Worm (Caenorhabditis elegans): Measurements from ENCODE around the gene Y17D7C.6.

The Y17D7C.6 gene

ce11 chrV:18737646-18738045 is 28.0 kb downstream of the Y17D7C.6 start:
- TF ChIP-seq fos-1 (tag; optimal IDR thresholded peaks at IDR 0.05), result no peak

- TF ChIP-seq ama-1 (optimal IDR thresholded peaks at IDR 0.05), result no peak
- TF ChIP-seq sma-3 (GFP tag; optimal IDR thresholded peaks at IDR 0.05), result no peak
- no peak for TF ChIP-seq elt-3 (tag; optimal IDR thresholded peaks at IDR 0.05)
- TF ChIP-seq snpc-4 (tag; optimal IDR thresholded peaks at IDR 0.05), result no peak
- TF ChIP-seq nhr-12 (tag; optimal IDR thresholded peaks at IDR 0.05), result no peak
- no peak for TF ChIP-seq nhr-25 (tag; optimal IDR thresholded peaks at IDR 0.05)
- TF ChIP-seq blmp-1 (tag; optimal IDR thresholded peaks at IDR 0.05; ENCODE audit: insufficient read depth), result no peak
- TF ChIP-seq fos-1 (tag; optimal IDR thresholded peaks at IDR 0.05), result no peak
- TF ChIP-seq ztf-1 (GFP tag; conservative IDR thresholded peaks at IDR 0.05), result no peak
- no peak for TF ChIP-seq F13H6.1 (tag; optimal IDR thresholded peaks at IDR 0.05)
- TF ChIP-seq ZK546.5 (tag; optimal IDR thresholded peaks at IDR 0.05), result no peak
- TF ChIP-seq lin-39 (tag; optimal IDR thresholded peaks at IDR 0.05), result no peak
- TF ChIP-seq ceh-16 (tag; optimal IDR thresholded peaks at IDR 0.05), result no peak
- no peak for TF ChIP-seq skn-1 (tag; optimal IDR thresholded peaks at IDR 0.05)
- TF ChIP-seq sem-4 (tag; optimal IDR thresholded peaks at IDR 0.05), result no peak
- TF ChIP-seq dmd-4 (tag; optimal IDR thresholded peaks at IDR 0.05), result no peak
- no peak for TF ChIP-seq ztf-11 (tag; optimal IDR thresholded peaks at IDR 0.05)
- TF ChIP-seq C34F6.9 (tag; optimal IDR thresholded peaks at IDR 0.05), result no peak
- TF ChIP-seq unc-39 (tag; optimal IDR thresholded peaks at IDR 0.05), result no peak
Observed at ce11 chrV:18742108-18742507, 32.5 kb downstream of the Y17D7C.6 start, which contains the start of gene clec-250. Gene clec-250, minus strand, starts transcription at chrV:18742208.

- TF ChIP-seq blmp-1 (tag; optimal IDR thresholded peaks at IDR 0.05; ENCODE audit: insufficient read depth) (no peak), C34F6.9 (tag; optimal IDR thresholded peaks at IDR 0.05) (no peak), sem-4 (tag; optimal IDR thresholded peaks at IDR 0.05) (no peak), lin-11 (tag; optimal IDR thresholded peaks at IDR 0.05) (no peak), skn-1 (tag; optimal IDR thresholded peaks at IDR 0.05) (no peak), elt-1 (tag; optimal IDR thresholded peaks at IDR 0.05) (no peak), dmd-4 (tag; optimal IDR thresholded peaks at IDR 0.05) (no peak), unc-39 (tag; optimal IDR thresholded peaks at IDR 0.05) (no peak), R02D3.7 (tag; optimal IDR thresholded peaks at IDR 0.05) (no peak), ztf-4 (tag; optimal IDR thresholded peaks at IDR 0.05) (no peak)
Observed at ce11 chrV:18746937-18747660, 37.5 kb downstream of the Y17D7C.6 start, which contains the start of gene clec-251. Gene clec-251, minus strand, starts transcription at chrV:18746987.

DNA sequence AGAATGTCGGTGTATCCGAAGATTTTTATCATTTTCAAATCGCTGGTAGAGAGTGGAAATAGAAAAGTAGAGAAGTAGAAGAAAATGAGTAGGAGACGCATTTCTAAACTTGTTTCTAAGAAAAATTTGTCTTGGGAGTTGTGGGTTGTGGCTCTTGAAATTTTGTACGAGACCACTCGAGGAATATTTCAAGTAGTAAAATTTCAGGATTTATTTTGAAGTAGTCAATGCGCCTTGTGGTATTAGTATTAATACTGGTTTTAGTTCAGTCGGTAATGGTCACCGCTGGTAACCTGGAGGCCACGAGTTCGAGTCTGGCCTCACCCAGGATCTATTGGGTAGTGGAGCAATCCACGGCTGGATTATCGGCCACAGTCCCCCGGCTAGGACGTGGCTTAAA is 39.1 kb downstream of the Y17D7C.6 start, which contains the start of gene clec-252:
Gene clec-252, minus strand, starts transcription at position 101 of the 400 bp plus-strand sequence.
- TF ChIP-seq C34F6.9 (tag; optimal IDR thresholded peaks at IDR 0.05), result no peak
- TF ChIP-seq sem-4 (tag; optimal IDR thresholded peaks at IDR 0.05), result no peak
- no peak for TF ChIP-seq sma-3 (GFP tag; optimal IDR thresholded peaks at IDR 0.05)

ce11 chrV:18750445-18750844 is 40.8 kb downstream of the Y17D7C.6 start, which contains the start of the genes F11D11.21 and F11D11.12:
Gene F11D11.21, minus strand, starts transcription at chrV:18750545.
Gene F11D11.12, minus strand, starts transcription at chrV:18750682.
- TF ChIP-seq blmp-1 (tag; optimal IDR thresholded peaks at IDR 0.05; ENCODE audit: insufficient read depth) (no peak), lin-39 (tag; optimal IDR thresholded peaks at IDR 0.05) (no peak)

ce11 chrV:18753036-18753435 is 43.4 kb downstream of the Y17D7C.6 start, which contains the start of gene F11D11.6:
Gene F11D11.6, minus strand, starts transcription at chrV:18753136.
- TF ChIP-seq lin-39 (tag; optimal IDR thresholded peaks at IDR 0.05) (no peak), lin-13 (GFP tag; optimal IDR thresholded peaks at IDR 0.05) (no peak), ztf-4 (tag; optimal IDR thresholded peaks at IDR 0.05) (no peak), zag-1 (tag; optimal IDR thresholded peaks at IDR 0.05) (no peak), gmeb-1 (tag; optimal IDR thresholded peaks at IDR 0.05) (no peak), nhr-25 (tag; optimal IDR thresholded peaks at IDR 0.05) (no peak), ztf-1 (GFP tag; conservative IDR thresholded peaks at IDR 0.05) (no peak), mab-5 (tag; optimal IDR thresholded peaks at IDR 0.05) (no peak), crh-2 (tag; optimal IDR thresholded peaks at IDR 0.05) (no peak), unc-39 (tag; optimal IDR thresholded peaks at IDR 0.05) (no peak), ceh-16 (tag; optimal IDR thresholded peaks at IDR 0.05) (no peak), alr-1 (tag; optimal IDR thresholded peaks at IDR 0.05) (no peak), unc-55 (GFP tag; optimal IDR thresholded peaks at IDR 0.05) (no peak), egl-27 (tag; optimal IDR thresholded peaks at IDR 0.05) (no peak), skn-1 (tag; optimal IDR thresholded peaks at IDR 0.05) (no peak), unc-62 (GFP tag; optimal IDR thresholded peaks at IDR 0.05) (no peak), nhr-6 (tag; optimal IDR thresholded peaks at IDR 0.05) (no peak)

Measured in whole organism, L2 larva.